Fruit fly (Drosophila melanogaster) S2 (cell line): ENCODE data around the gene Pos.

ENCODE experiments used
- CG8478 ChIP-seq: fragments of >200 bp; optimal IDR thresholded peaks from 2 replicates; lab custom pipeline; 2018
- CTCF ChIP-seq, 2 experiments: fragments of >200 bp; optimal IDR thresholded peaks; 2 replicates each; lab custom pipeline; 2018

Pos gene

DNA sequence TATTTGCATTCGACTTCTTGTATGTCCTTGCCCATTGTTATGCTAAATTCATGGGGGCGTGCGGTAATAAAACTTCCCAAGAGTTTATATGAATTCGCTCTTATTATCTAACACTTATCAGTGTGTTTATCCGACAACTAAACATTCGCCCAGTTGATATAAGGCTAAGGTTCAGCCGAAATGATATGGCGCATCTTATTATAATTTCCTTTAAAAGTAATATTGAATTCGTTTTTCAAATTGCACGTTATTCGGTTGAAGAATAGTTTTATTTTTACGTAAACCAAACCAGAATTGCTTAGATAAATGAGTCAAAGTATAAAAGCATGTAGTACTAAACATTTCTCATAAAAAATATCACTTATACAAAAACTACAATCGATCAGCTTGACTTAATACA, at the start of gene Pos:
Pos (plus strand) TSS at position 301 of the 400 bp plus-strand sequence.
- TF ChIP-seq CTCF (optimal IDR thresholded peaks at IDR 0.05; lab: Kevin White, UChicago) = no peak
- no peak for TF ChIP-seq CG8478

DNA sequence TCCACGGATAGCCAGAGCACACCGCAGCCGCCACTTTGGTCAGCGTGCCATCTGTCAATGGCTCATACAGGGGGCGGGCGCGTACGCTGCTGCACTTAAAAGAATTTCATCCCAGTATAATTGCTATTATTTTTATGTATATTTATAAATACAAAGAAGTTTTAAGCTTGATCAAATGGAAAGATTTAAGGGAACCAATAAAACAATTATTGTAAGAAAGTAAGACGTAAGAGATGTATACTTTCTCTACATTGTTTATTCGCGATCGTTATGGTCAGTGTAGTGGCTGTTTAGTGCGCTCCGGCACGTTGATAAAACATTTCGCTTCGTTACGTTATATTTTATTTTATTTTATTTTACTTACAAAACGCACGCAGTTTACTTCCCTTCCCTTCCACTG, 46.3 kb upstream of the Pos start:
- TF ChIP-seq CTCF (optimal IDR thresholded peaks at IDR 0.05; lab: Kevin White, UChicago) = no peak
- no peak for TF ChIP-seq CG8478

DNA sequence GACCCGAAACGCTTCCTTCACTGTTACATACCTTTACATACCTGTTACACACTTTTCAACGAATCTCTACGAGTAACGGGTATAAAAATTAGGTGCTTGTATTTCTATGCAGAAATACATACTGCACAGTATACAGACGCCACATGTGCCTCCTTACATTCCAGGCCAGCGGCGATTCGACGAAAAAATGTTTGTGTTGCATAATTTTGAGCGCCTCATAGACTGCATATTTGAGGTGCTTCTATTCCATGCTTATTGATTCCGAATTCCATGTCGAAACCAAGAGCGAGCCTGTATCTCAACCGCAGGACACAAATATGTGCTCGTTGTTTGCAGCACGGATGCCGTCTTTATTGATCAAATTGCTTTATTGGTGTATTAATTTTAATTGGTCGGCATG, 31.8 kb upstream of the Pos start:
- TF ChIP-seq CG8478 (no peak), CTCF (optimal IDR thresholded peaks at IDR 0.05; lab: Kevin White, UChicago) (peak; percentile 57 to 59)

- TF ChIP-seq CTCF (optimal IDR thresholded peaks at IDR 0.05; lab: Kevin White, UChicago) (no peak), CG8478 (no peak)
Observed at dm6 chr3R:32015400-32016215, 22.5 kb upstream of the Pos start, which contains the start of gene heph. Gene heph (minus strand): TSS chr3R:32015520.

DNA sequence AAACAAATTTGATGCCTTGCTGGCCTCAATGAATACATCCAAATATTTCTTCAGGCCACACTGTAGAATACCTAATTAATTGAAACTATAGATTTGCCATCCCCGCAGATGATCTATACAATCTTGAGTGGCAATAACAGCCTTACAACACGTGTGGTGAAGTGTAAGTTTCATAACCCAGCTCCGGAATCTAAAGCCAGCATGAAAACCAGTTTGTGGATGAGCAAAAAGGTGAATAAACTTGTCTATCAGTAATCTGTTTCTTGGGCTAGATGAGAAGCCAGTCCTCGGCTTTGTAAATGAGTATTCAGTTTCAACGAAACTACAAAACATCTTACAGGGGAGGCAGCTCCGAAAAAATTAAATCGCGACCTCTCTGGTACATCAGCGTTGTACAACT, 16.0 kb upstream of the Pos start:
- no peak for TF ChIP-seq CG8478
- TF ChIP-seq CTCF (optimal IDR thresholded peaks at IDR 0.05; lab: Kevin White, UChicago) = no peak

dm6 chr3R:32029134-32029533, 9.0 kb upstream of the Pos start:
- TF ChIP-seq CG8478 (no peak), CTCF (optimal IDR thresholded peaks at IDR 0.05; lab: Kevin White, UChicago) (no peak)

- TF ChIP-seq CTCF (optimal IDR thresholded peaks at IDR 0.05; lab: Kevin White, UChicago) = no peak
- no peak for TF ChIP-seq CG8478
Observed at dm6 chr3R:32032885-32033284, 5.2 kb upstream of the Pos start.

DNA sequence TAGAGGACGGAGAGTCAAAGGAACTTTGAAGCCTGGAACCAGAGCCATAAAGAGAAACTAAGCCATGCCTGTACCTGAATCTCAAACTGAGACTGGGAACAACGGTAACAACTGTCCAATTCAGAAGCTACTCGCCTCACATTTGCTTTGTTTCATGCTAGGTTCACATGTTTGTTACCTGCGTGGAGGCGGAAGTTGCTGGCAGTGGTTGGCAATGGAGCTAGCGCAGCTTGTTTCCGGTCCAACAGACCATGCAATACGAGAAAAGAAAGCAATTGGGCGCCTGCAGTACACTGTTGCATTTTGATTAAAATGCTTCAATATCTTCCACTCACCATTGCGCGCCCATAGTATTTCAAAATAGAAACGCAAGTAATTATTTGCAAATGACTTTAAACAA, 5.6 kb downstream of the Pos start:
- TF ChIP-seq CG8478 (no peak), CTCF (optimal IDR thresholded peaks at IDR 0.05; lab: Kevin White, UChicago) (no peak)

dm6 chr3R:32046658-32047057, 8.5 kb downstream of the Pos start:
- no peak for TF ChIP-seq CG8478
- no peak for TF ChIP-seq CTCF (optimal IDR thresholded peaks at IDR 0.05; lab: Kevin White, UChicago)

DNA sequence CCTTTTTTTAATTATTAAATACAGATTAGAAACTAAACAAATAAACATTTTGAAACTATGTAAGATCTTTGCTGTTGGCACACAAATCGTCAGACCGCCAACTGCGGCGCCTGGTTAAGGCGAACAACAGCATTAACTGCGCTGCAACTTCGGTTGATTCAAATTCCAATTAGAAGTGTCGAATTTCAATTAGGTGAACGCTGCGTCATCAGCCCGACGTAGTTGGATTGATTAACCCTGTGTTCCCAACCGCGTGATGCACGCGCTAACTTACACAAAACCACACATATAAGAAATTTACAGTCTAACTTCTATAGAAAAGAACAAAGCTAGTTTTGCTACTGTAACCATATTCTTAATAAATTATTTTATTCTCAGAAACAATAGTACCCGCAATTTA, 12.6 kb downstream of the Pos start:
- TF ChIP-seq CTCF (optimal IDR thresholded peaks at IDR 0.05; lab: Kevin White, UChicago) (no peak), CG8478 (no peak)

- TF ChIP-seq CG8478 (no peak), CTCF (optimal IDR thresholded peaks at IDR 0.05; lab: Kevin White, UChicago) (no peak)
Observed at dm6 chr3R:32051782-32052503, 13.8 kb downstream of the Pos start, which contains the start of the genes krz and mod. Gene krz (minus strand): TSS chr3R:32051993. Gene mod (plus strand): TSS chr3R:32052060.

- TF ChIP-seq CG8478 = no peak
- no peak for TF ChIP-seq CTCF (optimal IDR thresholded peaks at IDR 0.05; lab: Kevin White, UChicago)
Observed at dm6 chr3R:32052504-32052815, 14.3 kb downstream of the Pos start.

- TF ChIP-seq CG8478 (no peak), CTCF (optimal IDR thresholded peaks at IDR 0.05; lab: Kevin White, UChicago) (no peak)
Observed at dm6 chr3R:32060214-32060613, 22.1 kb downstream of the Pos start.

dm6 chr3R:32068110-32068685, 30.1 kb downstream of the Pos start, which contains the start of gene Map205:
Gene Map205 (minus strand): TSS chr3R:32068441.
- TF ChIP-seq CG8478 (no peak), CTCF (optimal IDR thresholded peaks at IDR 0.05; lab: Kevin White, UChicago) (peak; percentile 3 to 19)
